Worm (Caenorhabditis elegans) whole organism, L3 larva: Measurements from ENCODE around the gene srr-1.

Experiments
- ZK546.5 ChIP-seq: sonication (generic microtip); optimal IDR thresholded peaks from 2 replicates; lab custom pipeline; 2017; ENCODE audit warnings: missing biosample characterization, missing genetic modification characterization
- ceh-16 ChIP-seq: sonication (generic microtip); optimal IDR thresholded peaks from 2 replicates; lab custom pipeline; 2017; ENCODE audit warnings: missing biosample characterization, missing genetic modification characterization
- ceh-82 ChIP-seq: fragments of 150-350 bp; optimal IDR thresholded peaks from 2 replicates; lab custom pipeline; 2014; ENCODE audit warnings: missing biosample characterization, missing genetic modification characterization
- ceh-9 ChIP-seq: sonication (generic microtip); optimal IDR thresholded peaks from 2 replicates; lab custom pipeline; 2018; ENCODE audit warnings: missing biosample characterization, missing genetic modification characterization
- egl-5 ChIP-seq: fragments of 150-350 bp; optimal IDR thresholded peaks from 2 replicates; lab custom pipeline; 2017; ENCODE audit warnings: missing biosample characterization, missing genetic modification reagents, missing genetic modification characterization, inconsistent platforms
- elt-2 ChIP-seq: sonication (generic microtip); optimal IDR thresholded peaks from 2 replicates; lab custom pipeline; 2016; ENCODE audit warnings: missing genetic modification reagents, mild to moderate bottlenecking, missing genetic modification characterization, missing compliant biosample characterization
- elt-3 ChIP-seq, 3 experiments: fragments of 150-350 bp in 1 of 3; sonication (generic microtip) in 2 of 3; optimal IDR thresholded peaks; 2 replicates in 2 of 3; 4 replicates in 1 of 3; lab custom pipeline; 2014 to 2017; ENCODE audit warnings: missing biosample characterization in 3 of 3, missing genetic modification characterization in 3 of 3
- eor-1 ChIP-seq, 2 experiments: fragments of 150-350 bp; optimal IDR thresholded peaks; 2 replicates each; lab custom pipeline; 2014 to 2018; ENCODE audit warnings: missing biosample characterization in 2 of 2, missing genetic modification characterization in 2 of 2
- fkh-10 ChIP-seq: sonication (generic microtip); optimal IDR thresholded peaks from 2 replicates; lab custom pipeline; 2017; ENCODE audit warnings: missing biosample characterization, missing genetic modification reagents, missing genetic modification characterization
- jun-1 ChIP-seq: fragments of 150-350 bp; optimal IDR thresholded peaks from 2 replicates; lab custom pipeline; 2014; ENCODE audit warnings: missing biosample characterization, missing genetic modification reagents, missing genetic modification characterization
- lin-15B ChIP-seq: fragments of 150-350 bp; optimal IDR thresholded peaks from 2 replicates; lab custom pipeline; 2014; ENCODE audit warnings: missing biosample characterization, missing genetic modification characterization
- nhr-11 ChIP-seq: fragments of 150-350 bp; optimal IDR thresholded peaks from 2 replicates; lab custom pipeline; 2014; ENCODE audit warnings: missing biosample characterization, missing genetic modification characterization
- nhr-12 ChIP-seq: fragments of 150-350 bp; optimal IDR thresholded peaks from 2 replicates; lab custom pipeline; 2014; ENCODE audit warnings: missing biosample characterization, missing genetic modification characterization
- nhr-28 ChIP-seq: fragments of 150-350 bp; optimal IDR thresholded peaks from 2 replicates; lab custom pipeline; 2014; ENCODE audit warnings: missing biosample characterization, missing genetic modification characterization
- nhr-76 ChIP-seq: fragments of 150-350 bp; sonication (generic microtip); optimal IDR thresholded peaks from 5 replicates; lab custom pipeline; 2014; ENCODE audit warnings: missing biosample characterization, missing genetic modification characterization
- nhr-77 ChIP-seq: fragments of 150-350 bp; optimal IDR thresholded peaks from 2 replicates; lab custom pipeline; 2014; ENCODE audit warnings: missing biosample characterization, missing genetic modification characterization
- pha-4 ChIP-seq: fragments of 150-350 bp; optimal IDR thresholded peaks from 2 replicates; lab custom pipeline; 2014; ENCODE audit warnings: missing biosample characterization, missing genetic modification reagents, missing genetic modification characterization
- pqm-1 ChIP-seq: fragments of 150-350 bp; optimal IDR thresholded peaks from 2 replicates; lab custom pipeline; 2017; ENCODE audit warnings: missing biosample characterization, missing genetic modification characterization, inconsistent platforms
- skn-1 ChIP-seq: fragments of 150-350 bp; optimal IDR thresholded peaks from 2 replicates; lab custom pipeline; 2014; ENCODE audit warnings: missing biosample characterization, missing genetic modification characterization
- unc-39 ChIP-seq: sonication (generic microtip); optimal IDR thresholded peaks from 4 replicates; lab custom pipeline; 2017; ENCODE audit warnings: missing biosample characterization, missing genetic modification characterization
- zag-1 ChIP-seq: fragments of 150-350 bp; optimal IDR thresholded peaks from 2 replicates; lab custom pipeline; 2014; ENCODE audit warnings: missing biosample characterization, missing genetic modification characterization

srr-1 gene

DNA sequence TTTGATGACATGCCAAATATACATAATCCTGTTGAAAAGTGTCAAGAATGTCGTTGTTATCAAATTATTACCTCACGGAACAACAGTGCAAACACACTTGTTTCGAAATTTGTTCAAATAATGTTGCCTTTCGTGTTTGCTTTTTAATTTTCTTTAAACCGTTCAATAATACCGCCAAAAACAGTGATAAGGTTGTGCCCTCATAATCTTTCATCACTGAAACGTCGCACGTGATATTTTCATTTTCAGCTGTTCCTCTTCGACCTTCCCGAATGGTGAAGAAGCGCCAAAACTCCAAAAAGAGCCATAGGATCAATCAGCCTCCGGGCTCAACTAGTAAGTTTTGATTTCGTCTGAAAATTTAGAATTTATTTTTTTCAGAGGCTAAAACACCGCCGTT is 51.5 kb downstream of the srr-1 start, which contains the start of gene inft-2:
inft-2 (plus strand) TSS at position 248 of the 400 bp plus-strand sequence.
- peak; percentile 27 for TF ChIP-seq pqm-1 (tag; lab: Kevin White, UChicago)
- peak; percentile 61 for TF ChIP-seq elt-2 (tag; lab: Kevin White, UChicago)
- no peak for TF ChIP-seq unc-39 (tag; lab: Kevin White, UChicago)
- no peak for TF ChIP-seq nhr-12 (tag; lab: Kevin White, UChicago)
- no peak for TF ChIP-seq nhr-11 (tag; lab: Kevin White, UChicago)
- no peak for TF ChIP-seq lin-15B
- TF ChIP-seq pha-4 (tag; lab: Kevin White, UChicago): peak; percentile 12

DNA sequence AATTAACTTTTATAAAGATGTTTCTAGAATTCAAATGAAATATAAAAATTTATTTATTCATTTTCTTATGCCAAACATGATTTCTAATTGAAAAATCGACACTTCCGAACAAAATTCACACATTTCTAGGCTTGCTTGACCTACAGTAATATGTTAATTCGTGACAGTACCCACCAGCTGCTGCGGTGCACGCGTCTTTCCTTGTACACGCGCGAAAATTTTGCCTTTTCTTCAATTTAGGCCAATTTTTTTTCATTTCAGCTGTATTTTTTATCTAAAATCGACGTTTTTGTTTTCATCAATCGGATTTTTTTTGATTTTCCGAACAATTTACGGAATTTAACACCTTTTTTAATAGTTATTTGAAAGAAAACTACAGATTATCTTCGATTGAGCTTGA is 53.5 kb downstream of the srr-1 start:
- TF ChIP-seq ceh-9 (tag; lab: Kevin White, UChicago): no peak
- TF ChIP-seq nhr-77 (tag; lab: Kevin White, UChicago): no peak
- TF ChIP-seq elt-3 (tag; optimal IDR thresholded peaks at IDR 0.05; lab: Kevin White, UChicago): no peak
- no peak for TF ChIP-seq skn-1 (tag; lab: Kevin White, UChicago)
- no peak for TF ChIP-seq nhr-28 (tag; lab: Kevin White, UChicago)
- no peak for TF ChIP-seq elt-2 (tag; lab: Kevin White, UChicago)
- TF ChIP-seq jun-1: no peak
- TF ChIP-seq lin-15B: no peak
- no peak for TF ChIP-seq pqm-1 (tag; lab: Kevin White, UChicago)
- TF ChIP-seq nhr-76 (tag; lab: Kevin White, UChicago): no peak
- no peak for TF ChIP-seq fkh-10 (GFP tag; lab: Kevin White, UChicago)
- no peak for TF ChIP-seq ceh-82
- TF ChIP-seq eor-1 (tag; optimal IDR thresholded peaks at IDR 0.05; lab: Kevin White, UChicago): no peak
- no peak for TF ChIP-seq egl-5 (tag; lab: Kevin White, UChicago)
- no peak for TF ChIP-seq ZK546.5 (tag; lab: Kevin White, UChicago)
- no peak for TF ChIP-seq zag-1 (tag; lab: Kevin White, UChicago)
- TF ChIP-seq ceh-16: no peak
